Fruit fly (Drosophila melanogaster) whole organism, prepupa: ENCODE results near the gene ppk30.

Experiments
- CG11762 ChIP-seq: fragments of 200-800 bp; sonication (Bioruptor generic); optimal IDR thresholded peaks from 3 replicates; lab custom pipeline; 2016; ENCODE audit warnings: missing biosample characterization, missing genetic modification characterization; ENCODE audit not compliant: insufficient read depth
- CG16779 ChIP-seq: fragments of 200-800 bp; sonication (Bioruptor generic); optimal IDR thresholded peaks from 3 replicates; lab custom pipeline; 2017; ENCODE audit warnings: missing biosample characterization, mild to moderate bottlenecking, missing genetic modification characterization
- CG3919 ChIP-seq: fragments of 200-800 bp; sonication (Bioruptor generic); optimal IDR thresholded peaks from 3 replicates; lab custom pipeline; 2016; ENCODE audit warnings: missing biosample characterization, missing genetic modification characterization
- CG6808 ChIP-seq: fragments of 200-800 bp; sonication (Bioruptor generic); optimal IDR thresholded peaks from 3 replicates; lab custom pipeline; 2017; ENCODE audit warnings: missing biosample characterization, missing genetic modification characterization, mild to moderate bottlenecking, moderate library complexity, missing genetic modification reagents
- Hr39 ChIP-seq: fragments of 200-800 bp; sonication (Bioruptor generic); optimal IDR thresholded peaks from 2 replicates; lab custom pipeline; 2016; ENCODE audit warnings: missing biosample characterization, missing genetic modification characterization
- Sox102F ChIP-seq: fragments of 200-800 bp; sonication (Bioruptor generic); optimal IDR thresholded peaks from 2 replicates; lab custom pipeline; 2016; ENCODE audit warnings: missing biosample characterization, mild to moderate bottlenecking, missing genetic modification characterization
- fd85E ChIP-seq: fragments of 200-800 bp; sonication (Bioruptor generic); optimal IDR thresholded peaks from 3 replicates; lab custom pipeline; 2016; ENCODE audit warnings: missing biosample characterization, missing genetic modification characterization
- ss ChIP-seq, 2 experiments: fragments of 200-800 bp; sonication (Bioruptor generic); optimal IDR thresholded peaks; 2 replicates in 1 of 2; 3 replicates in 1 of 2; lab custom pipeline; 2017 to 2018; ENCODE audit warnings: mild to moderate bottlenecking in 2 of 2, missing biosample characterization in 2 of 2, missing genetic modification characterization in 2 of 2, moderate library complexity in 1 of 2

DNA sequence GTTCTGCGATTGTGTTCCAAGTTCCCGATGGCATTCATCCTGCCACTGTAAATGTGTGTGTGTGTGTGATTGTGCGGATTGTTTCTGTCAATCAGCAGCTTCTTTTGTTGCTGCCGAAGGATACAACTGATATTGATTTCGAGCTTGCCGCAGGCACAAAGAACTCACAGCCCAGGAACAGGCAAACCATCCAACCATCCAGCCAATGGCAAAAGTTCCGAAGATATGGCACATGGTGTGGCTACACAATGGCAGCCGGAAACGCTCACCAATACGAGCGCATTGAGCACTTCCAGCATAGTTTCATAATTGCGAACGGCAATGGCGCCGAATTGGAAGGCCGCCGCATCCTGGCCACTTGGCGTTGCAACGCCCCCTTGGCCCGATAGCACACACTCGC, 32.8 kb downstream of the ppk30 start:
- TF ChIP-seq CG11762 (GFP tag; lab: Kevin White, UChicago) (no peak), ss (GFP tag; optimal IDR thresholded peaks at IDR 0.05; lab: Kevin White, UChicago) (no peak), CG16779 (no peak), CG6808 (GFP tag; lab: Kevin White, UChicago) (no peak), CG3919 (no peak), fd85E (GFP tag; lab: Kevin White, UChicago) (no peak), Hr39 (GFP tag; lab: Kevin White, UChicago) (no peak), Sox102F (GFP tag; lab: Kevin White, UChicago) (no peak)
